Worm (Caenorhabditis elegans): ENCODE data around the gene ppm-2.

ce11 chrIII:4689595-4689994, 39.3 kb downstream of the ppm-2 start:
- peak; percentile 83 for TF ChIP-seq repo-1 (tag; optimal IDR thresholded peaks at IDR 0.05)
- peak; percentile 50; the same call in 1 of the 2 replicates for TF ChIP-seq cebp-1 (GFP tag; IDR thresholded peaks at IDR 0.05)
- no peak for TF ChIP-seq cebp-1 (tag; optimal IDR thresholded peaks at IDR 0.05)
- 0 out of 2 replicates have a peak, but pooled peaks have one; percentile 7 for TF ChIP-seq F39B2.1 (GFP tag; IDR thresholded peaks at IDR 0.05)
- TF ChIP-seq hsf-1 (GFP tag; IDR thresholded peaks at IDR 0.05) = peak; percentile 59; the same call in 1 of the 2 replicates
- peak; percentile 94 for TF ChIP-seq athp-1 (tag; optimal IDR thresholded peaks at IDR 0.05)
- peak; percentile 94 for TF ChIP-seq B0261.1 (tag; optimal IDR thresholded peaks at IDR 0.05)
- peak; percentile 47 for TF ChIP-seq pha-4 (tag; optimal IDR thresholded peaks at IDR 0.05)
- TF ChIP-seq mxl-1 (tag; optimal IDR thresholded peaks at IDR 0.05) = peak; percentile 92
- TF ChIP-seq unc-130 (GFP tag; optimal IDR thresholded peaks at IDR 0.05) = peak; percentile 76
